Worm (Caenorhabditis elegans) whole organism, L3 larva: ENCODE measurements around the gene epic-2.

Source experiments
- aly-2 ChIP-seq: fragments of 150-350 bp; optimal IDR thresholded peaks from 2 replicates; lab custom pipeline; 2014; ENCODE audit warnings: missing biosample characterization, missing genetic modification characterization
- ama-1 ChIP-seq: fragments of 150-350 bp; optimal IDR thresholded peaks from 2 replicates; lab custom pipeline; 2018
- elt-3 ChIP-seq, 3 experiments: fragments of 150-350 bp in 1 of 3; sonication (generic microtip) in 2 of 3; optimal IDR thresholded peaks; 2 replicates in 2 of 3; 4 replicates in 1 of 3; lab custom pipeline; 2014 to 2017; ENCODE audit warnings: missing biosample characterization in 3 of 3, missing genetic modification characterization in 3 of 3
- mdl-1 ChIP-seq: fragments of 150-350 bp; optimal IDR thresholded peaks from 2 replicates; lab custom pipeline; 2014; ENCODE audit warnings: missing biosample characterization, missing genetic modification characterization
- nhr-12 ChIP-seq: fragments of 150-350 bp; optimal IDR thresholded peaks from 2 replicates; lab custom pipeline; 2014; ENCODE audit warnings: missing biosample characterization, missing genetic modification characterization
- nhr-77 ChIP-seq: fragments of 150-350 bp; optimal IDR thresholded peaks from 2 replicates; lab custom pipeline; 2014; ENCODE audit warnings: missing biosample characterization, missing genetic modification characterization
- skn-1 ChIP-seq: fragments of 150-350 bp; optimal IDR thresholded peaks from 2 replicates; lab custom pipeline; 2014; ENCODE audit warnings: missing biosample characterization, missing genetic modification characterization

DNA sequence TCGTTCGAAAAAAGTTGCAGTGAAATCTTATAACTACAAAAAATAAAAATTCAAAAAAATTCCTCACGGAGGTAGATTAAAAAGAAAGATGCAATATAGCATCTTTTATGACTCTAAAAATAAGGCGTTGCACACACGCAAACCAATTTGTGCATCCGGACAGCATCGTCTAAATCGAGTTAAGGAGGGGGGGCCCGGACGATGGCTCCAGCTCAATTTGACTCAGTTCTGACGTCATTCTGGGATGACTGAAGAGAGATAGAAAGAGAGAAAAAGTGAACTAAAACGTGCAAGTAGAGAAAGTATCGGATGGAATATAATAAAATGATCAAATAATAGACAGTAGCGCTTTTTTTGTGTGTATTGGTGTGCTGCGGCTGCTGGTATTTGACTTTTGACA is 45.4 kb downstream of the epic-2 start:
- TF ChIP-seq skn-1 (no peak), aly-2 (tag; lab: Kevin White, UChicago) (no peak), elt-3 (tag; optimal IDR thresholded peaks at IDR 0.05; lab: Kevin White, UChicago) (no peak), nhr-77 (tag; lab: Kevin White, UChicago) (no peak), ama-1 (lab: Kevin White, UChicago) (no peak), mdl-1 (tag; lab: Kevin White, UChicago) (no peak), nhr-12 (tag; lab: Kevin White, UChicago) (no peak)
